Worm (Caenorhabditis elegans): ENCODE measurements around the gene irld-50.

- no peak for TF ChIP-seq egl-27 (tag; optimal IDR thresholded peaks at IDR 0.05)
- TF ChIP-seq lin-13 (GFP tag; optimal IDR thresholded peaks at IDR 0.05) = no peak
- TF ChIP-seq lsy-2 (tag; optimal IDR thresholded peaks at IDR 0.05) = no peak
- TF ChIP-seq unc-62 (GFP tag; optimal IDR thresholded peaks at IDR 0.05) = no peak
- TF ChIP-seq snpc-4 (tag; optimal IDR thresholded peaks at IDR 0.05) = no peak
- no peak for TF ChIP-seq elt-3 (tag; optimal IDR thresholded peaks at IDR 0.05)
- TF ChIP-seq F13H6.1 (tag; optimal IDR thresholded peaks at IDR 0.05) = no peak
- no peak for TF ChIP-seq dmd-4 (tag; optimal IDR thresholded peaks at IDR 0.05)
- no peak for TF ChIP-seq unc-39 (tag; optimal IDR thresholded peaks at IDR 0.05)
- TF ChIP-seq nhr-11 (tag; optimal IDR thresholded peaks at IDR 0.05) = no peak
- no peak for TF ChIP-seq skn-1 (tag; optimal IDR thresholded peaks at IDR 0.05)
- no peak for TF ChIP-seq mab-5 (tag; optimal IDR thresholded peaks at IDR 0.05)
- no peak for TF ChIP-seq nhr-25 (tag; optimal IDR thresholded peaks at IDR 0.05)
Observed at ce11 chrII:2923617-2924016, 20.2 kb downstream of the irld-50 start, which contains the start of gene ZK355.2.

Data from whole organism, L2 larva.